Fruit fly (Drosophila melanogaster): ENCODE data around the gene Pi4KIIIalpha.
A peak's percentile ranks its signal among the peaks of the same experiment; 100 is the strongest.

dm6 chrX:2581793-2582503 lies 42.7 kb upstream of the Pi4KIIIalpha start:
- TF ChIP-seq CG7045 (GFP tag; optimal IDR thresholded peaks at IDR 0.05): no peak
- TF ChIP-seq CG7101 (tag; optimal IDR thresholded peaks at IDR 0.05): no peak
- TF ChIP-seq Clk (GFP tag; optimal IDR thresholded peaks at IDR 0.05): no peak
- TF ChIP-seq ovo (GFP tag; optimal IDR thresholded peaks at IDR 0.05): no peak
- no peak for TF ChIP-seq pad (GFP tag; optimal IDR thresholded peaks at IDR 0.05)
- TF ChIP-seq CG12768 (GFP tag; optimal IDR thresholded peaks at IDR 0.05): no peak
- TF ChIP-seq CG1620 (GFP tag; optimal IDR thresholded peaks at IDR 0.05): no peak
- TF ChIP-seq kay (GFP tag; ENCODE audit: borderline replicate concordance): no peak
- TF ChIP-seq toe (GFP tag; optimal IDR thresholded peaks at IDR 0.05): peak; percentile 33
- no peak for TF ChIP-seq cic (GFP tag; optimal IDR thresholded peaks at IDR 0.05)
- no peak for TF ChIP-seq bab1 (GFP tag; optimal IDR thresholded peaks at IDR 0.05)
- no peak for TF ChIP-seq Hr96 (GFP tag; optimal IDR thresholded peaks at IDR 0.05)
